Worm (Caenorhabditis elegans) whole organism, young adult: ENCODE results near the gene F41G3.5.

Experiments used
- F39B2.1 ChIP-seq: fragments of 200-800 bp; sonication (Bioruptor generic); IDR thresholded peaks from 2 replicates; pipeline ENCODE4 v1.3.6; 2022; ENCODE audit warnings: missing genetic modification reagents, missing genetic modification characterization, missing compliant biosample characterization
- F55B11.4 ChIP-seq: sonication (generic microtip); optimal IDR thresholded peaks from 2 replicates; lab custom pipeline; 2016; ENCODE audit warnings: missing compliant biosample characterization, missing genetic modification characterization, borderline replicate concordance; ENCODE audit not compliant: insufficient read depth
- F57C9.4 ChIP-seq: sonication (generic microtip); optimal IDR thresholded peaks from 2 replicates; lab custom pipeline; 2017; ENCODE audit warnings: mild to moderate bottlenecking, missing genetic modification characterization, missing compliant biosample characterization
- Y95B8A.8 ChIP-seq: fragments of 200-800 bp; sonication (Bioruptor generic); IDR thresholded peaks from 2 replicates; pipeline ENCODE4 v1.3.6; 2022; ENCODE audit warnings: missing genetic modification reagents, missing genetic modification characterization, missing compliant biosample characterization
- aptf-2 ChIP-seq: fragments of 200-800 bp; sonication (Bioruptor generic); conservative IDR thresholded peaks from 2 replicates; pipeline ENCODE4 v1.3.6; 2022; ENCODE audit warnings: missing genetic modification reagents, missing genetic modification characterization, missing compliant biosample characterization
- athp-1 ChIP-seq: sonication (generic microtip); optimal IDR thresholded peaks from 2 replicates; lab custom pipeline; 2017; ENCODE audit warnings: mild to moderate bottlenecking, missing genetic modification characterization, missing compliant biosample characterization
- attf-3 ChIP-seq: fragments of 200-800 bp; sonication (Bioruptor generic); conservative IDR thresholded peaks from 2 replicates; pipeline ENCODE4 v1.3.6; 2022; ENCODE audit warnings: missing genetic modification reagents, missing genetic modification characterization, missing compliant biosample characterization
- cebp-1 ChIP-seq, 2 experiments: fragments of 200-800 bp in 1 of 2; sonication (Bioruptor generic) in 1 of 2; sonication (generic microtip) in 1 of 2; IDR thresholded peaks in 1 of 2; optimal IDR thresholded peaks in 1 of 2; 2 replicates each; pipeline versions ENCODE4 v1.3.6 to Lab custom; 2017 to 2022; ENCODE audit warnings: missing compliant biosample characterization in 2 of 2, missing genetic modification characterization in 2 of 2, mild to moderate bottlenecking in 1 of 2, missing genetic modification reagents in 1 of 2, moderate library complexity in 1 of 2
- ceh-100 ChIP-seq: fragments of 200-800 bp; sonication (Bioruptor generic); IDR thresholded peaks from 2 replicates; pipeline ENCODE4 v1.3.6; 2022; ENCODE audit warnings: missing genetic modification reagents, missing genetic modification characterization, missing compliant biosample characterization
- ceh-27 ChIP-seq: fragments of 200-800 bp; sonication (Bioruptor generic); optimal IDR thresholded peaks from 2 replicates; lab custom pipeline; 2018; ENCODE audit warnings: mild to moderate bottlenecking, missing genetic modification characterization, moderate library complexity, missing compliant biosample characterization
- ceh-40 ChIP-seq: fragments of 200-800 bp; sonication (Bioruptor generic); IDR thresholded peaks from 2 replicates; pipeline ENCODE4 v1.3.6; 2022; ENCODE audit warnings: missing genetic modification characterization, missing compliant biosample characterization
- ceh-79 ChIP-seq: sonication (generic microtip); optimal IDR thresholded peaks from 2 replicates; lab custom pipeline; 2017; ENCODE audit warnings: mild to moderate bottlenecking, missing genetic modification characterization, missing compliant biosample characterization
- dox-1 ChIP-seq: fragments of 200-800 bp; sonication (Bioruptor generic); IDR thresholded peaks from 2 replicates; pipeline ENCODE4 v1.3.6; 2022; ENCODE audit warnings: missing genetic modification reagents, missing genetic modification characterization, missing compliant biosample characterization
- dpl-1 ChIP-seq: fragments of 150-350 bp; optimal IDR thresholded peaks from 2 replicates; lab custom pipeline; 2014; ENCODE audit warnings: missing biosample characterization, missing genetic modification reagents, missing genetic modification characterization
- egl-44 ChIP-seq: fragments of 200-800 bp; sonication (Bioruptor generic); IDR thresholded peaks from 2 replicates; pipeline ENCODE4 v1.3.6; 2022; ENCODE audit warnings: missing genetic modification reagents, missing genetic modification characterization, missing compliant biosample characterization
- ets-4 ChIP-seq: fragments of 200-800 bp; sonication (Bioruptor generic); optimal IDR thresholded peaks from 2 replicates; lab custom pipeline; 2018; ENCODE audit warnings: mild to moderate bottlenecking, missing genetic modification characterization, missing compliant biosample characterization
- hsf-1 ChIP-seq: fragments of 200-800 bp; sonication (Bioruptor generic); IDR thresholded peaks from 2 replicates; pipeline ENCODE4 v1.3.6; 2022; ENCODE audit warnings: missing genetic modification reagents, missing genetic modification characterization, missing compliant biosample characterization
- madf-8 ChIP-seq: fragments of 200-800 bp; sonication (Bioruptor generic); conservative IDR thresholded peaks from 2 replicates; pipeline ENCODE4 v1.3.6; 2022; ENCODE audit warnings: missing genetic modification reagents, missing genetic modification characterization, missing compliant biosample characterization
- mel-28 ChIP-seq: sonication (generic microtip); optimal IDR thresholded peaks from 2 replicates; lab custom pipeline; 2016; ENCODE audit warnings: borderline replicate concordance, mild to moderate bottlenecking, missing genetic modification characterization, missing compliant biosample characterization
- mes-4 ChIP-seq: sonication (generic microtip); optimal IDR thresholded peaks from 2 replicates; lab custom pipeline; 2016; ENCODE audit warnings: missing genotype, missing genetic modification characterization, missing compliant biosample characterization
- nfya-1 ChIP-seq: sonication (generic microtip); optimal IDR thresholded peaks from 2 replicates; lab custom pipeline; 2017; ENCODE audit warnings: antibody characterized with exemption, missing compliant biosample characterization, missing genetic modification characterization, borderline replicate concordance; ENCODE audit not compliant: insufficient read depth
- nhr-27 ChIP-seq: fragments of 200-800 bp; sonication (Bioruptor generic); optimal IDR thresholded peaks from 2 replicates; lab custom pipeline; 2018; ENCODE audit warnings: mild to moderate bottlenecking, missing genetic modification characterization, moderate library complexity, missing compliant biosample characterization
- nhr-80 ChIP-seq: sonication (generic microtip); optimal IDR thresholded peaks from 2 replicates; lab custom pipeline; 2016; ENCODE audit warnings: missing genetic modification characterization, missing compliant biosample characterization
- pbrm-1 ChIP-seq: fragments of 200-800 bp; sonication (Bioruptor generic); IDR thresholded peaks from 2 replicates; pipeline ENCODE4 v1.3.6; 2022; ENCODE audit warnings: missing genetic modification reagents, missing genetic modification characterization, missing compliant biosample characterization
- pha-4 ChIP-seq: fragments of 150-350 bp; sonication (generic microtip); optimal IDR thresholded peaks from 2 replicates; lab custom pipeline; 2014; ENCODE audit warnings: missing biosample characterization, missing genetic modification reagents, missing genetic modification characterization
- rcor-1 ChIP-seq: fragments of 200-800 bp; sonication (Bioruptor generic); IDR thresholded peaks from 2 replicates; pipeline ENCODE4 v1.3.6; 2022; ENCODE audit warnings: missing genetic modification reagents, missing genetic modification characterization, missing compliant biosample characterization
- sdz-38 ChIP-seq: sonication (generic microtip); optimal IDR thresholded peaks from 2 replicates; lab custom pipeline; 2016; ENCODE audit warnings: missing genotype, missing genetic modification characterization, missing compliant biosample characterization
- snpc-1.3 ChIP-seq: sonication (generic microtip); optimal IDR thresholded peaks from 2 replicates; lab custom pipeline; 2017; ENCODE audit warnings: missing genetic modification characterization, mild to moderate bottlenecking, missing compliant biosample characterization, antibody characterized with exemption, moderate library complexity, missing genotype, missing genetic modification reagents; ENCODE audit not compliant: insufficient read depth
- snpc-3.4 ChIP-seq: sonication (generic microtip); optimal IDR thresholded peaks from 2 replicates; lab custom pipeline; 2017; ENCODE audit warnings: missing genetic modification characterization, mild to moderate bottlenecking, missing compliant biosample characterization, antibody characterized with exemption, moderate library complexity, missing genotype, missing genetic modification reagents
- tlf-1 ChIP-seq: fragments of 200-800 bp; sonication (Bioruptor generic); optimal IDR thresholded peaks from 2 replicates; lab custom pipeline; 2018; ENCODE audit warnings: mild to moderate bottlenecking, missing genetic modification characterization, missing compliant biosample characterization
- unc-62 ChIP-seq: fragments of 150-350 bp; optimal IDR thresholded peaks from 2 replicates; lab custom pipeline; 2014; ENCODE audit warnings: missing biosample characterization, missing genetic modification reagents, missing genetic modification characterization
- xnd-1 ChIP-seq: sonication (generic microtip); optimal IDR thresholded peaks from 2 replicates; lab custom pipeline; 2016; ENCODE audit warnings: missing genotype, missing genetic modification reagents, missing genetic modification characterization, missing compliant biosample characterization

F41G3.5 gene

ce11 chrII:6754671-6755224 lies 8.2 kb downstream of the F41G3.5 start, which contains the start of the genes srx-95 and fis-1:
Gene srx-95, minus strand, starts transcription at chrII:6754771.
Gene fis-1, plus strand, starts transcription at chrII:6755174.
- TF ChIP-seq sdz-38 (no peak), madf-8 (GFP tag; lab: Robert Waterston, UW) (no peak), mel-28 (no peak), F55B11.4 (tag; lab: Kevin White, UChicago) (no peak), aptf-2 (no peak)

ce11 chrII:6756232-6756631 lies 9.7 kb downstream of the F41G3.5 start, which contains the start of gene F41G3.3:
Gene F41G3.3, plus strand, starts transcription at chrII:6756532.
- no peak for TF ChIP-seq mes-4 (tag; lab: Kevin White, UChicago)
- no peak for TF ChIP-seq rcor-1 (GFP tag; lab: Robert Waterston, UW)
- TF ChIP-seq pbrm-1 (GFP tag; lab: Robert Waterston, UW) = no peak
- TF ChIP-seq cebp-1 (GFP tag; IDR thresholded peaks at IDR 0.05; lab: Robert Waterston, UW) = no peak
- TF ChIP-seq cebp-1 (tag; optimal IDR thresholded peaks at IDR 0.05; lab: Kevin White, UChicago) = no peak
- no peak for TF ChIP-seq ceh-79 (tag; lab: Kevin White, UChicago)
- TF ChIP-seq F55B11.4 (tag; lab: Kevin White, UChicago) = no peak
- TF ChIP-seq ceh-27 (GFP tag; lab: Kevin White, UChicago) = no peak
- no peak for TF ChIP-seq ceh-40
- TF ChIP-seq F39B2.1 (GFP tag; lab: Robert Waterston, UW) = no peak
- TF ChIP-seq snpc-3.4 (tag; lab: Kevin White, UChicago) = no peak
- no peak for TF ChIP-seq dpl-1 (GFP tag; lab: Kevin White, UChicago)
- TF ChIP-seq tlf-1 = no peak
- TF ChIP-seq snpc-1.3 (tag; lab: Kevin White, UChicago) = no peak
- TF ChIP-seq nfya-1 (tag; lab: Kevin White, UChicago) = no peak
- TF ChIP-seq attf-3 (GFP tag; lab: Robert Waterston, UW) = no peak
- no peak for TF ChIP-seq unc-62 (GFP tag; lab: Kevin White, UChicago)
- no peak for TF ChIP-seq pha-4
- no peak for TF ChIP-seq F57C9.4 (tag; lab: Kevin White, UChicago)
- no peak for TF ChIP-seq ets-4 (GFP tag; lab: Kevin White, UChicago)
- TF ChIP-seq nhr-80 (tag; lab: Kevin White, UChicago) = no peak

- TF ChIP-seq ceh-100 (GFP tag; lab: Robert Waterston, UW) (no peak), hsf-1 (GFP tag; lab: Robert Waterston, UW) (no peak), nhr-27 (no peak), egl-44 (GFP tag; lab: Robert Waterston, UW) (no peak), tlf-1 (no peak), Y95B8A.8 (GFP tag; lab: Robert Waterston, UW) (no peak), dox-1 (no peak), xnd-1 (no peak)
- TF ChIP-seq, all 124 proteins: peak for 0
These were observed 18.2 kb downstream of the F41G3.5 start, which contains the start of gene nlp-50 for ce11 chrII:6764734-6765133. Gene nlp-50, plus strand, starts transcription at chrII:6765034.

ce11 chrII:6768014-6768413 lies 21.5 kb downstream of the F41G3.5 start, which contains the start of gene F41G3.18:
Gene F41G3.18, plus strand, starts transcription at chrII:6768314.
- TF ChIP-seq athp-1 (tag; lab: Kevin White, UChicago) = no peak
- TF ChIP-seq nhr-80 (tag; lab: Kevin White, UChicago) = peak; percentile 51
- TF ChIP-seq, all 124 proteins: peak for 1
